Fruit fly (Drosophila melanogaster): Measurements from ENCODE around the gene scf.

scf gene

dm6 chr3L:1313039-1313766 is 14.7 kb downstream of the scf start, which contains the start of the genes sturkopf and Herc4 (continued):
- TF ChIP-seq dmrt11E (tag; optimal IDR thresholded peaks at IDR 0.05) = peak; percentile 62
- peak; percentile 83 for TF ChIP-seq Rfx (GFP tag; IDR thresholded peaks at IDR 0.05)
- TF ChIP-seq dimm (GFP tag; IDR thresholded peaks at IDR 0.05) = no peak
- TF ChIP-seq Sry-β (GFP tag; optimal IDR thresholded peaks at IDR 0.05) = peak; percentile 53
- no peak for TF ChIP-seq CG7745 (tag; optimal IDR thresholded peaks at IDR 0.05)
- TF ChIP-seq Dbx (GFP tag; IDR thresholded peaks at IDR 0.05) = peak; percentile 50; the same call in 1 of the 3 replicates
- TF ChIP-seq mirr (GFP tag; optimal IDR thresholded peaks at IDR 0.05) = peak; percentile 34
- TF ChIP-seq NfI (GFP tag; optimal IDR thresholded peaks at IDR 0.05) = peak; percentile 72
- TF ChIP-seq repo (GFP tag; optimal IDR thresholded peaks at IDR 0.05) = no peak
- TF ChIP-seq D19A (tag; optimal IDR thresholded peaks at IDR 0.05) = no peak
- TF ChIP-seq CG17802 (tag; optimal IDR thresholded peaks at IDR 0.05) = no peak
- peak; percentile 41 for TF ChIP-seq MESR4 (GFP tag; optimal IDR thresholded peaks at IDR 0.05)
- TF ChIP-seq onecut (GFP tag; IDR thresholded peaks at IDR 0.05) = peak; percentile 87
- TF ChIP-seq Hr78 (GFP tag; optimal IDR thresholded peaks at IDR 0.05) = peak in 1 of 2 experiments; percentile 100
- TF ChIP-seq caup (GFP tag; optimal IDR thresholded peaks at IDR 0.05; ENCODE audit: severe bottlenecking) = peak; percentile 49
- TF ChIP-seq B-H2 (GFP tag; optimal IDR thresholded peaks at IDR 0.05) = peak; percentile 74
- no peak for TF ChIP-seq Rx (GFP tag; IDR thresholded peaks at IDR 0.05)
- peak in 1 of 2 experiments; percentile 64 for TF ChIP-seq insv (GFP tag; optimal IDR thresholded peaks at IDR 0.05)
- TF ChIP-seq pnt (GFP tag; optimal IDR thresholded peaks at IDR 0.05) = peak; percentile 88
- peak; percentile 8 for TF ChIP-seq Six4 (GFP tag; optimal IDR thresholded peaks at IDR 0.05)
- TF ChIP-seq hb (GFP tag; IDR thresholded peaks at IDR 0.05; ENCODE audit: partially characterized antibody) = no peak
- no peak; the same call in 1 of the 2 replicates for TF ChIP-seq CG32772 (GFP tag; IDR thresholded peaks at IDR 0.05)
- peak; percentile 69 for TF ChIP-seq tx (GFP tag; optimal IDR thresholded peaks at IDR 0.05)
- TF ChIP-seq CG1233 (GFP tag; optimal IDR thresholded peaks at IDR 0.05) = peak; percentile 59
- peak; percentile 82 for TF ChIP-seq D19B (GFP tag; optimal IDR thresholded peaks at IDR 0.05)
- peak; percentile 77 for TF ChIP-seq CG15269 (tag; optimal IDR thresholded peaks at IDR 0.05)
- TF ChIP-seq ase (GFP tag; IDR thresholded peaks at IDR 0.05) = peak; percentile 60; the same call in 2 of the 3 replicates
- peak; percentile 62 for TF ChIP-seq CG3847 (GFP tag; IDR thresholded peaks at IDR 0.05)
- TF ChIP-seq CG7987 (GFP tag; optimal IDR thresholded peaks at IDR 0.05) = peak; percentile 22
- TF ChIP-seq CG11696 (GFP tag; IDR thresholded peaks at IDR 0.05) = no peak
- TF ChIP-seq nom (GFP tag; optimal IDR thresholded peaks at IDR 0.05) = peak; percentile 23
- TF ChIP-seq otp (GFP tag; IDR thresholded peaks at IDR 0.05) = no peak
- peak; percentile 86 for TF ChIP-seq bcd (GFP tag; optimal IDR thresholded peaks at IDR 0.05)
- peak; percentile 25; the same call in 1 of the 2 replicates for TF ChIP-seq CG11247 (GFP tag; IDR thresholded peaks at IDR 0.05)
- TF ChIP-seq Hmx (GFP tag; optimal IDR thresholded peaks at IDR 0.05) = no peak
- TF ChIP-seq lilli (GFP tag; optimal IDR thresholded peaks at IDR 0.05) = peak; percentile 80
- peak; percentile 67 for TF ChIP-seq schlank (tag; optimal IDR thresholded peaks at IDR 0.05)
- no peak for TF ChIP-seq CTCF (GFP tag; optimal IDR thresholded peaks at IDR 0.05)
- TF ChIP-seq Hr39 (optimal IDR thresholded peaks at IDR 0.05) = no peak
- TF ChIP-seq Ets65A (GFP tag) = peak; percentile 98
- TF ChIP-seq Taf1 (GFP tag; IDR thresholded peaks at IDR 0.05) = peak; percentile 10; the same call in 1 of the 2 replicates
- peak; percentile 39 for TF ChIP-seq CG8089 (GFP tag; optimal IDR thresholded peaks at IDR 0.05)
- peak; percentile 43 for TF ChIP-seq CG13123 (GFP tag; optimal IDR thresholded peaks at IDR 0.05)
- TF ChIP-seq klu (GFP tag; IDR thresholded peaks at IDR 0.05) = peak; percentile 71
- TF ChIP-seq lbe (GFP tag; optimal IDR thresholded peaks at IDR 0.05) = no peak
- peak; percentile 95 for TF ChIP-seq CG7928 (GFP tag; optimal IDR thresholded peaks at IDR 0.05)
- TF ChIP-seq CG4328 (GFP tag; optimal IDR thresholded peaks at IDR 0.05) = peak; percentile 58
- peak; percentile 89 for TF ChIP-seq ems (GFP tag; optimal IDR thresholded peaks at IDR 0.05)
- TF ChIP-seq CG7839 (tag; optimal IDR thresholded peaks at IDR 0.05) = peak; percentile 77
- TF ChIP-seq vfl (GFP tag; optimal IDR thresholded peaks at IDR 0.05) = peak; percentile 85
